Worm (Caenorhabditis elegans) whole organism, young adult: ENCODE results near the gene zfp-3.

Source experiments
- lin-54 ChIP-seq: fragments of 200-800 bp; sonication (Bioruptor generic); optimal IDR thresholded peaks from 2 replicates; lab custom pipeline; 2018; ENCODE audit warnings: mild to moderate bottlenecking, missing genetic modification characterization, missing compliant biosample characterization
- pha-4 ChIP-seq: fragments of 150-350 bp; sonication (generic microtip); optimal IDR thresholded peaks from 2 replicates; lab custom pipeline; 2014; ENCODE audit warnings: missing biosample characterization, missing genetic modification reagents, missing genetic modification characterization

ce11 chrX:1451240-1451639 lies 4.8 kb upstream of the zfp-3 start:
- no peak for TF ChIP-seq lin-54 (GFP tag; lab: Kevin White, UChicago)
- TF ChIP-seq pha-4, result no peak
